Worm (Caenorhabditis elegans) whole organism, late embryonic: Measurements from ENCODE around the gene ttr-23.

Experiments
- F13H6.1 ChIP-seq: sonication (generic microtip); optimal IDR thresholded peaks from 2 replicates; lab custom pipeline; 2016; ENCODE audit warnings: missing genetic modification characterization, missing compliant biosample characterization
- K02D7.2 ChIP-seq: sonication (generic microtip); optimal IDR thresholded peaks from 2 replicates; lab custom pipeline; 2017; ENCODE audit warnings: mild to moderate bottlenecking, missing genetic modification characterization, missing compliant biosample characterization
- ceh-6 ChIP-seq: fragments of 200-800 bp; sonication (Bioruptor generic); optimal IDR thresholded peaks from 2 replicates; lab custom pipeline; 2018; ENCODE audit warnings: mild to moderate bottlenecking, missing genetic modification characterization, missing compliant biosample characterization
- nhr-11 ChIP-seq: fragments of 150-350 bp; optimal IDR thresholded peaks from 2 replicates; lab custom pipeline; 2014; ENCODE audit warnings: missing biosample characterization, missing genetic modification characterization
- pha-4 ChIP-seq: fragments of 150-350 bp; optimal IDR thresholded peaks from 2 replicates; lab custom pipeline; 2018; ENCODE audit warnings: missing biosample characterization, missing genetic modification reagents, missing genetic modification characterization
- syd-9 ChIP-seq: sonication (generic microtip); optimal IDR thresholded peaks from 2 replicates; lab custom pipeline; 2016; ENCODE audit warnings: mild to moderate bottlenecking, missing genetic modification characterization, moderate library complexity, missing compliant biosample characterization
- tbx-2 ChIP-seq: sonication (generic microtip); optimal IDR thresholded peaks from 2 replicates; lab custom pipeline; 2016; ENCODE audit warnings: missing genetic modification characterization, missing compliant biosample characterization

DNA sequence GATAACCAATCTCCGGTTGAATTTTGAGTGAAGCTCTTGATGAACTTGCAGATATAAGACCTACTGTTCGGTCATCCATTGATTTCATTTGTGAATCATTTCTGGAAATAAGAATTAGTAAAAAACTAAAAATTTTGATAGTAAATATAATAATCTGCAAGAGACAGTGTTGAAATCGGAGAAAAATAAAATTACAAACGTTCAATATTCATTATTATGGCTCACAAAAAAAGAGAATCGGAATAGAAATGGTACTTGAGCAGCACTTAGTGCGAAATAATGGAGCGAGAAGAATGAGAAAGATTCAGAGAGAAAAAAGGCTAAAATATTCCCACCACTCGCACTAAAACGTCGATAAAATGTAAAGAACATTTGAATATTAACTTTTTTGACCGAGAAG is 13.3 kb downstream of the ttr-23 start, which contains the start of gene vps-54:
- TF ChIP-seq pha-4 (tag; lab: Kevin White, UChicago), result no peak
- TF ChIP-seq tbx-2 (tag; lab: Kevin White, UChicago), result no peak
- TF ChIP-seq K02D7.2, result no peak
- no peak for TF ChIP-seq F13H6.1 (tag; lab: Kevin White, UChicago)
- no peak for TF ChIP-seq nhr-11 (tag; lab: Kevin White, UChicago)
- no peak for TF ChIP-seq syd-9 (tag; lab: Kevin White, UChicago)
- no peak for TF ChIP-seq ceh-6 (GFP tag; lab: Kevin White, UChicago)
